Fruit fly (Drosophila melanogaster) whole organism, embryonic: ENCODE results near the gene PhKgamma.
A peak's percentile ranks its signal among the peaks of the same experiment; 100 is the strongest.

Experiments
- B-H1 ChIP-seq: fragments of 200-800 bp; sonication (Bioruptor generic); IDR thresholded peaks from 3 replicates; pipeline ENCODE4 v1.3.6; 2022; ENCODE audit warnings: missing biosample characterization, missing genetic modification characterization
- CG10147 ChIP-seq: fragments of 200-800 bp; sonication (Bioruptor generic); optimal IDR thresholded peaks from 2 replicates; lab custom pipeline; 2019; ENCODE audit warnings: missing biosample characterization, mild to moderate bottlenecking, missing genetic modification characterization, moderate library complexity
- CG10209 ChIP-seq: fragments of 200-800 bp; sonication (Bioruptor generic); optimal IDR thresholded peaks from 3 replicates; lab custom pipeline; 2017; ENCODE audit warnings: missing biosample characterization, mild to moderate bottlenecking, missing genetic modification characterization, missing genetic modification reagents
- CG12155 ChIP-seq: fragments of 200-800 bp; sonication (Bioruptor generic); optimal IDR thresholded peaks from 3 replicates; lab custom pipeline; 2016; ENCODE audit warnings: missing biosample characterization, missing genetic modification characterization
- CG12219 ChIP-seq: fragments of 200-800 bp; sonication (Bioruptor generic); optimal IDR thresholded peaks from 3 replicates; lab custom pipeline; 2018; ENCODE audit warnings: missing biosample characterization, mild to moderate bottlenecking, missing genetic modification characterization
- CG12744 ChIP-seq: fragments of 200-800 bp; sonication (Bioruptor generic); optimal IDR thresholded peaks from 2 replicates; lab custom pipeline; 2016; ENCODE audit warnings: missing biosample characterization, missing genetic modification characterization
- CG12769 ChIP-seq: fragments of 200-800 bp; sonication (Bioruptor generic); optimal IDR thresholded peaks from 2 replicates; lab custom pipeline; 2019; ENCODE audit warnings: missing biosample characterization, mild to moderate bottlenecking, missing genetic modification characterization, moderate library complexity
- CG1647 ChIP-seq: fragments of 200-800 bp; sonication (Bioruptor generic); optimal IDR thresholded peaks from 3 replicates; lab custom pipeline; 2016; ENCODE audit warnings: missing biosample characterization, missing genetic modification characterization
- CG17912 ChIP-seq: fragments of 200-800 bp; sonication (Bioruptor generic); optimal IDR thresholded peaks from 2 replicates; lab custom pipeline; 2018; ENCODE audit warnings: missing biosample characterization, mild to moderate bottlenecking, missing genetic modification characterization
- CG18764 ChIP-seq: fragments of 200-800 bp; sonication (Bioruptor generic); optimal IDR thresholded peaks from 3 replicates; lab custom pipeline; 2016; ENCODE audit warnings: missing biosample characterization, missing genetic modification characterization
- CG2678 ChIP-seq: fragments of 200-800 bp; sonication (Bioruptor generic); optimal IDR thresholded peaks from 3 replicates; lab custom pipeline; 2019; ENCODE audit warnings: missing biosample characterization, mild to moderate bottlenecking, missing genetic modification characterization, moderate library complexity
- CG2889 ChIP-seq: fragments of 200-800 bp; sonication (Bioruptor generic); IDR thresholded peaks from 3 replicates; pipeline ENCODE4 v1.3.6; 2022; ENCODE audit warnings: missing biosample characterization, missing genetic modification characterization
- CG42726 ChIP-seq: fragments of 200-800 bp; sonication (Bioruptor generic); IDR thresholded peaks from 2 replicates; pipeline ENCODE4 v1.3.6; 2022; ENCODE audit warnings: missing biosample characterization, missing genetic modification characterization; ENCODE audit not compliant: partially characterized antibody
- CG4282 ChIP-seq: fragments of 200-800 bp; sonication (Bioruptor generic); optimal IDR thresholded peaks from 2 replicates; lab custom pipeline; 2016; ENCODE audit warnings: missing biosample characterization, missing genetic modification characterization
- CG5245 ChIP-seq: fragments of 200-800 bp; sonication (Bioruptor generic); optimal IDR thresholded peaks from 3 replicates; lab custom pipeline; 2016; ENCODE audit warnings: missing biosample characterization, missing genetic modification characterization
- CG7372 ChIP-seq: fragments of 200-800 bp; sonication (Bioruptor generic); IDR thresholded peaks from 2 replicates; pipeline ENCODE4 v1.3.6; 2022; ENCODE audit warnings: missing biosample characterization, missing genetic modification characterization
- CG9727 ChIP-seq: fragments of 200-800 bp; sonication (Bioruptor generic); optimal IDR thresholded peaks from 3 replicates; lab custom pipeline; 2017; ENCODE audit warnings: missing biosample characterization, mild to moderate bottlenecking, missing genetic modification characterization
- CG9797 ChIP-seq: fragments of 200-800 bp; sonication (Bioruptor generic); optimal IDR thresholded peaks from 3 replicates; lab custom pipeline; 2018; ENCODE audit warnings: missing biosample characterization, mild to moderate bottlenecking, missing genetic modification characterization
- CG9817 ChIP-seq: fragments of 200-800 bp; sonication (Bioruptor generic); optimal IDR thresholded peaks from 2 replicates; lab custom pipeline; 2018; ENCODE audit warnings: missing biosample characterization, mild to moderate bottlenecking, missing genetic modification characterization, moderate library complexity
- D19B ChIP-seq: fragments of 200-800 bp; sonication (Bioruptor generic); optimal IDR thresholded peaks from 2 replicates; lab custom pipeline; 2017; ENCODE audit warnings: missing biosample characterization, mild to moderate bottlenecking, missing genetic modification characterization
- Dfd ChIP-seq, 2 experiments: fragments of >200 bp; optimal IDR thresholded peaks; 2 replicates each; lab custom pipeline; 2017; ENCODE audit warnings: missing biosample characterization in 2 of 2, missing genetic modification characterization in 2 of 2
- ERR ChIP-seq: fragments of 200-800 bp; sonication (Bioruptor generic); optimal IDR thresholded peaks from 2 replicates; lab custom pipeline; 2016; ENCODE audit warnings: missing biosample characterization, missing genetic modification characterization
- Ets65A ChIP-seq: fragments of 200-800 bp; sonication (Bioruptor generic); peaks from one replicate; lab custom pipeline; 2016; ENCODE audit warnings: missing biosample characterization, missing genetic modification characterization
- Meics ChIP-seq: fragments of 200-800 bp; sonication (Bioruptor generic); optimal IDR thresholded peaks from 2 replicates; lab custom pipeline; 2017; ENCODE audit warnings: missing biosample characterization, mild to moderate bottlenecking, missing genetic modification characterization
- NFAT ChIP-seq: fragments of 200-800 bp; sonication (Bioruptor generic); IDR thresholded peaks from 2 replicates; pipeline ENCODE4 v1.3.6; 2022; ENCODE audit warnings: missing biosample characterization, missing genetic modification characterization
- Oli ChIP-seq: fragments of 200-800 bp; sonication (Bioruptor generic); optimal IDR thresholded peaks from 2 replicates; lab custom pipeline; 2018; ENCODE audit warnings: missing biosample characterization, mild to moderate bottlenecking, missing genetic modification characterization, moderate library complexity
- Pdp1 ChIP-seq, 2 experiments: fragments of 200-800 bp; sonication (Bioruptor generic); optimal IDR thresholded peaks; 3 replicates each; lab custom pipeline; 2016; ENCODE audit warnings: missing biosample characterization in 2 of 2, missing genetic modification characterization in 2 of 2, mild to moderate bottlenecking in 1 of 2, moderate library complexity in 1 of 2
- Rfx ChIP-seq: fragments of 200-800 bp; sonication (Bioruptor generic); IDR thresholded peaks from 2 replicates; pipeline ENCODE4 v1.3.6; 2022; ENCODE audit warnings: missing biosample characterization, missing genetic modification characterization
- Scr ChIP-seq: fragments of 200-800 bp; sonication (Bioruptor generic); IDR thresholded peaks from 2 replicates; pipeline ENCODE4 v1.3.6; 2022; ENCODE audit warnings: missing biosample characterization, missing genetic modification characterization; ENCODE audit not compliant: partially characterized antibody
- Taf1 ChIP-seq: fragments of 200-800 bp; sonication (Bioruptor generic); IDR thresholded peaks from 2 replicates; pipeline ENCODE4 v1.3.6; 2022; ENCODE audit warnings: missing biosample characterization, missing genetic modification characterization
- Tbp ChIP-seq: fragments of >200 bp; optimal IDR thresholded peaks from 2 replicates; lab custom pipeline; 2018; ENCODE audit warnings: missing biosample characterization, missing genetic modification characterization
- Xbp1 ChIP-seq: fragments of 200-800 bp; sonication (Bioruptor generic); optimal IDR thresholded peaks from 3 replicates; lab custom pipeline; 2016; ENCODE audit warnings: missing biosample characterization, mild to moderate bottlenecking, missing genetic modification characterization
- ato ChIP-seq: fragments of 200-800 bp; sonication (Bioruptor generic); IDR thresholded peaks from 2 replicates; pipeline ENCODE4 v1.3.6; 2022; ENCODE audit warnings: missing biosample characterization, missing genetic modification characterization; ENCODE audit not compliant: partially characterized antibody
- chif ChIP-seq, 2 experiments: fragments of 200-800 bp; sonication (Bioruptor generic); optimal IDR thresholded peaks; 3 replicates each; lab custom pipeline; 2016; ENCODE audit warnings: missing biosample characterization in 2 of 2, missing genetic modification characterization in 2 of 2
- corto ChIP-seq: fragments of 200-800 bp; sonication (Bioruptor generic); optimal IDR thresholded peaks from 2 replicates; lab custom pipeline; 2016; ENCODE audit warnings: missing biosample characterization, mild to moderate bottlenecking, missing genetic modification characterization, moderate library complexity
- dan ChIP-seq: fragments of 200-800 bp; sonication (Bioruptor generic); IDR thresholded peaks from 2 replicates; pipeline ENCODE4 v1.3.6; 2022; ENCODE audit warnings: missing biosample characterization, missing genetic modification characterization
- gcm ChIP-seq: fragments of 200-800 bp; sonication (Bioruptor generic); optimal IDR thresholded peaks from 2 replicates; lab custom pipeline; 2019; ENCODE audit warnings: missing biosample characterization, mild to moderate bottlenecking, missing genetic modification characterization, moderate library complexity
- gro ChIP-seq: fragments of 200-800 bp; sonication (Bioruptor generic); optimal IDR thresholded peaks from 2 replicates; lab custom pipeline; 2016; ENCODE audit warnings: missing biosample characterization, missing genetic modification characterization
- hb ChIP-seq: fragments of 200-800 bp; sonication (Bioruptor generic); IDR thresholded peaks from 3 replicates; pipeline ENCODE4 v1.3.6; 2022; ENCODE audit warnings: missing biosample characterization, missing genetic modification characterization; ENCODE audit not compliant: partially characterized antibody
- her ChIP-seq: fragments of 200-800 bp; sonication (Bioruptor generic); optimal IDR thresholded peaks from 2 replicates; lab custom pipeline; 2016; ENCODE audit warnings: missing biosample characterization, missing genetic modification characterization
- luna ChIP-seq: fragments of 200-800 bp; sonication (Bioruptor generic); optimal IDR thresholded peaks from 2 replicates; lab custom pipeline; 2016; ENCODE audit warnings: missing biosample characterization, missing genetic modification characterization
- pnt ChIP-seq: fragments of 200-800 bp; sonication (Bioruptor generic); optimal IDR thresholded peaks from 3 replicates; lab custom pipeline; 2016; ENCODE audit warnings: missing biosample characterization, missing genetic modification characterization
- pzg ChIP-seq: fragments of 200-800 bp; sonication (Bioruptor generic); optimal IDR thresholded peaks from 3 replicates; lab custom pipeline; 2018; ENCODE audit warnings: missing biosample characterization, mild to moderate bottlenecking, missing genetic modification characterization, moderate library complexity
- sima ChIP-seq: fragments of 200-800 bp; sonication (Bioruptor generic); optimal IDR thresholded peaks from 2 replicates; lab custom pipeline; 2016; ENCODE audit warnings: missing biosample characterization, missing genetic modification characterization
- sisA ChIP-seq: fragments of 200-800 bp; sonication (Bioruptor generic); IDR thresholded peaks from 2 replicates; pipeline ENCODE4 v1.3.6; 2022; ENCODE audit warnings: missing biosample characterization, missing genetic modification characterization
- slou ChIP-seq: fragments of 200-800 bp; sonication (Bioruptor generic); optimal IDR thresholded peaks from 3 replicates; lab custom pipeline; 2016; ENCODE audit warnings: missing biosample characterization, missing genetic modification characterization
- sqz ChIP-seq: fragments of 200-800 bp; sonication (Bioruptor generic); optimal IDR thresholded peaks from 3 replicates; lab custom pipeline; 2018; ENCODE audit warnings: missing biosample characterization, mild to moderate bottlenecking, missing genetic modification characterization
- twi ChIP-seq: fragments of 200-800 bp; optimal IDR thresholded peaks from 2 replicates; lab custom pipeline; 2019; ENCODE audit warnings: missing biosample characterization, mild to moderate bottlenecking, missing genetic modification characterization, moderate library complexity
- unpg ChIP-seq: fragments of 200-800 bp; sonication (Bioruptor generic); optimal IDR thresholded peaks from 3 replicates; lab custom pipeline; 2018; ENCODE audit warnings: missing biosample characterization, mild to moderate bottlenecking, missing genetic modification characterization, moderate library complexity
- usp ChIP-seq: fragments of >200 bp; optimal IDR thresholded peaks from 2 replicates; lab custom pipeline; 2017; ENCODE audit warnings: missing biosample characterization, missing genetic modification characterization
- zf30C ChIP-seq: fragments of 200-800 bp; sonication (Bioruptor generic); optimal IDR thresholded peaks from 3 replicates; lab custom pipeline; 2018; ENCODE audit warnings: missing biosample characterization, mild to moderate bottlenecking, missing genetic modification characterization
- zfh2 ChIP-seq: fragments of 200-800 bp; sonication (Bioruptor generic); optimal IDR thresholded peaks from 2 replicates; lab custom pipeline; 2016; ENCODE audit warnings: missing biosample characterization, missing genetic modification characterization

Gene PhKgamma

DNA sequence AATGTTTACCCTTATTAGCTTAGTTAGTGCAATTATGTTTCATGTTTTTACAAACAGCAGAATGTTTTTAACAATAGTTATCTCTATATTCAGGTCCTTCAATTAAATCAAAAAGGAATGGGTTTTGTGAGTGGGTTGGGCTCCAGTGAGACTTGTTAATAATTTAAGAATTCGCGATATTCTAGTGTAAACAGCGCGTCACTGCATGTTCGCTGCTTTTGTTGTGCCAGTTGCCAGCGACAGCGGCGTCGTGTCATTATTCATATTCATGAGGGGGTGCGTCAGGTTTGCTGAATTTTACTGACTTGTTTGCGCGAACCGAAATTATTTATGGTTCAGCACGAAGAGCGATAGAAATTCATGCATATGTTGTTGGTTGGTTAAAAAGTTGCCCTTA, 20.3 kb downstream of the PhKgamma start, which contains the start of gene Amun (continued):
- no peak for TF ChIP-seq luna (GFP tag; lab: Kevin White, UChicago)
- no peak for TF ChIP-seq twi (tag; lab: Kevin White, UChicago)
- no peak for TF ChIP-seq pzg (GFP tag; lab: Kevin White, UChicago)
- TF ChIP-seq sqz (GFP tag; lab: Kevin White, UChicago) = no peak
- TF ChIP-seq Taf1 (GFP tag; lab: Robert Waterston, UW) = peak; percentile 20; the same call in 1 of the 2 replicates
- TF ChIP-seq Ets65A = peak; percentile 90
- TF ChIP-seq CG1647 = no peak
- TF ChIP-seq Xbp1 = peak; percentile 6
- no peak for TF ChIP-seq CG12219 (GFP tag; lab: Kevin White, UChicago)
- TF ChIP-seq CG9817 (tag; lab: Kevin White, UChicago) = peak; percentile 20
- TF ChIP-seq ato = no peak
- TF ChIP-seq CG18764 (GFP tag; lab: Kevin White, UChicago) = no peak
- TF ChIP-seq sima (GFP tag; lab: Kevin White, UChicago) = no peak
- TF ChIP-seq CG9797 = no peak
- TF ChIP-seq Meics (GFP tag; lab: Kevin White, UChicago) = no peak
- no peak for TF ChIP-seq corto (GFP tag; lab: Kevin White, UChicago)
- TF ChIP-seq NFAT (GFP tag; lab: Robert Waterston, UW) = peak; percentile 72
- no peak for TF ChIP-seq CG42726 (GFP tag; lab: Robert Waterston, UW)
- peak in 1 of 2 experiments; percentile 35 for TF ChIP-seq Pdp1 (GFP tag; optimal IDR thresholded peaks at IDR 0.05; lab: Kevin White, UChicago)
- no peak for TF ChIP-seq Oli (tag; lab: Kevin White, UChicago)
- TF ChIP-seq gcm (GFP tag; lab: Kevin White, UChicago) = no peak
- TF ChIP-seq pnt (GFP tag; lab: Kevin White, UChicago) = no peak
- TF ChIP-seq ERR (GFP tag; lab: Kevin White, UChicago) = no peak
- no peak for TF ChIP-seq Scr (GFP tag; lab: Robert Waterston, UW)
- TF ChIP-seq CG7372 (GFP tag; lab: Robert Waterston, UW) = no peak
- TF ChIP-seq CG9727 = no peak
- no peak for TF ChIP-seq CG12769 (tag; lab: Kevin White, UChicago)
- TF ChIP-seq her (GFP tag; lab: Kevin White, UChicago) = no peak
- TF ChIP-seq CG17912 (GFP tag; lab: Kevin White, UChicago) = no peak
- no peak for TF ChIP-seq CG5245 (GFP tag; lab: Kevin White, UChicago)
- no peak for TF ChIP-seq CG12155 (GFP tag; lab: Kevin White, UChicago)
- peak; percentile 2 for TF ChIP-seq gro (GFP tag; lab: Kevin White, UChicago)
- TF ChIP-seq zf30C = no peak
- peak; percentile 35 for TF ChIP-seq CG2678 (tag; lab: Kevin White, UChicago)
- TF ChIP-seq B-H1 (GFP tag; lab: Robert Waterston, UW) = peak; percentile 14; the same call in 1 of the 3 replicates
- no peak for TF ChIP-seq chif (GFP tag; optimal IDR thresholded peaks at IDR 0.05; lab: Kevin White, UChicago)
- no peak for TF ChIP-seq CG4282 (GFP tag; lab: Kevin White, UChicago)
- no peak for TF ChIP-seq Dfd (GFP tag; optimal IDR thresholded peaks at IDR 0.05; lab: Kevin White, UChicago)
- TF ChIP-seq slou (GFP tag; lab: Kevin White, UChicago) = peak; percentile 42
- no peak for TF ChIP-seq CG10147 (GFP tag; lab: Kevin White, UChicago)
- peak; percentile 5; the same call in 1 of the 2 replicates for TF ChIP-seq sisA (GFP tag; lab: Robert Waterston, UW)
- TF ChIP-seq Rfx (GFP tag; lab: Robert Waterston, UW) = peak; percentile 73
- no peak for TF ChIP-seq CG10209 (GFP tag; lab: Kevin White, UChicago)
- no peak for TF ChIP-seq D19B (GFP tag; lab: Kevin White, UChicago)
- no peak for TF ChIP-seq unpg (GFP tag; lab: Kevin White, UChicago)
- no peak for TF ChIP-seq hb (GFP tag; lab: Robert Waterston, UW)
- TF ChIP-seq dan = no peak
- peak; percentile 35 for TF ChIP-seq CG12744 (GFP tag; lab: Kevin White, UChicago)
- peak; percentile 49 for TF ChIP-seq zfh2 (GFP tag; lab: Kevin White, UChicago)
- no peak for TF ChIP-seq usp (GFP tag; lab: Kevin White, UChicago)
- TF ChIP-seq CG2889 (GFP tag; lab: Robert Waterston, UW) = no peak
- no peak for TF ChIP-seq Tbp (GFP tag; lab: Kevin White, UChicago)
